Worm (Caenorhabditis elegans) whole organism, L3 larva: ENCODE measurements around the gene egl-10.

Experiments used
- elt-1 ChIP-seq: fragments of 150-350 bp; optimal IDR thresholded peaks from 2 replicates; lab custom pipeline; 2014; ENCODE audit warnings: missing biosample characterization, missing genetic modification characterization
- elt-2 ChIP-seq: sonication (generic microtip); optimal IDR thresholded peaks from 2 replicates; lab custom pipeline; 2016; ENCODE audit warnings: missing genetic modification reagents, mild to moderate bottlenecking, missing genetic modification characterization, missing compliant biosample characterization
- elt-3 ChIP-seq, 3 experiments: fragments of 150-350 bp in 1 of 3; sonication (generic microtip) in 2 of 3; optimal IDR thresholded peaks; 2 replicates in 2 of 3; 4 replicates in 1 of 3; lab custom pipeline; 2014 to 2017; ENCODE audit warnings: missing biosample characterization in 3 of 3, missing genetic modification characterization in 3 of 3
- fkh-10 ChIP-seq: sonication (generic microtip); optimal IDR thresholded peaks from 2 replicates; lab custom pipeline; 2017; ENCODE audit warnings: missing biosample characterization, missing genetic modification reagents, missing genetic modification characterization
- mdl-1 ChIP-seq: fragments of 150-350 bp; optimal IDR thresholded peaks from 2 replicates; lab custom pipeline; 2014; ENCODE audit warnings: missing biosample characterization, missing genetic modification characterization
- nhr-12 ChIP-seq: fragments of 150-350 bp; optimal IDR thresholded peaks from 2 replicates; lab custom pipeline; 2014; ENCODE audit warnings: missing biosample characterization, missing genetic modification characterization
- nhr-28 ChIP-seq: fragments of 150-350 bp; optimal IDR thresholded peaks from 2 replicates; lab custom pipeline; 2014; ENCODE audit warnings: missing biosample characterization, missing genetic modification characterization
- skn-1 ChIP-seq: fragments of 150-350 bp; optimal IDR thresholded peaks from 2 replicates; lab custom pipeline; 2014; ENCODE audit warnings: missing biosample characterization, missing genetic modification characterization
- unc-39 ChIP-seq: sonication (generic microtip); optimal IDR thresholded peaks from 4 replicates; lab custom pipeline; 2017; ENCODE audit warnings: missing biosample characterization, missing genetic modification characterization
- unc-62 ChIP-seq: fragments of 150-350 bp; sonication (generic microtip); optimal IDR thresholded peaks from 4 replicates; lab custom pipeline; 2014; ENCODE audit warnings: missing biosample characterization, missing genetic modification reagents, missing genetic modification characterization

ce11 chrV:12478990-12479389 lies 16.2 kb upstream of the egl-10 start:
- no peak for TF ChIP-seq unc-39
- TF ChIP-seq elt-2, result no peak
- no peak for TF ChIP-seq mdl-1
- TF ChIP-seq skn-1 (tag; lab: Kevin White, UChicago), result no peak
- no peak for TF ChIP-seq fkh-10 (GFP tag; lab: Kevin White, UChicago)
- TF ChIP-seq elt-3 (tag; optimal IDR thresholded peaks at IDR 0.05; lab: Kevin White, UChicago), result no peak
- no peak for TF ChIP-seq unc-62 (GFP tag; lab: Kevin White, UChicago)
- TF ChIP-seq nhr-28, result no peak
- no peak for TF ChIP-seq elt-1 (tag; lab: Kevin White, UChicago)
- TF ChIP-seq nhr-12, result no peak
